Worm (Caenorhabditis elegans) whole organism, L4 larva: ENCODE measurements around the gene C24A3.9.
A peak's percentile ranks its signal among the peaks of the same experiment; 100 is the strongest.

Source experiments
- D1046.2 ChIP-seq: fragments of 200-800 bp; sonication (Bioruptor generic); IDR thresholded peaks from 2 replicates; pipeline ENCODE4 v1.3.6; 2022; ENCODE audit warnings: missing genetic modification characterization, missing compliant biosample characterization
- F37D6.2 ChIP-seq: sonication (generic microtip); optimal IDR thresholded peaks from 2 replicates; lab custom pipeline; 2016; ENCODE audit warnings: mild to moderate bottlenecking, missing genetic modification characterization, missing compliant biosample characterization
- R02D3.7 ChIP-seq: fragments of 150-350 bp; sonication (generic microtip); optimal IDR thresholded peaks from 3 replicates; lab custom pipeline; 2014; ENCODE audit warnings: missing biosample characterization, missing genetic modification characterization
- Y105C5A.15 ChIP-seq: fragments of 200-800 bp; sonication (Bioruptor generic); IDR thresholded peaks from 2 replicates; pipeline ENCODE4 v1.3.6; 2022; ENCODE audit warnings: missing genetic modification characterization, missing compliant biosample characterization
- aha-1 ChIP-seq: fragments of 150-350 bp; peaks from one replicate; lab custom pipeline; 2014; ENCODE audit warnings: missing biosample characterization, missing genetic modification characterization
- aly-2 ChIP-seq: sonication (generic microtip); optimal IDR thresholded peaks from 2 replicates; lab custom pipeline; 2018; ENCODE audit warnings: missing biosample characterization, missing genetic modification characterization
- attf-4 ChIP-seq: sonication (generic microtip); optimal IDR thresholded peaks from 3 replicates; lab custom pipeline; 2017; ENCODE audit warnings: missing biosample characterization, missing genetic modification characterization
- ctbp-1 ChIP-seq: fragments of 200-800 bp; sonication (Bioruptor generic); IDR thresholded peaks from 2 replicates; pipeline ENCODE4 v1.3.6; 2022; ENCODE audit warnings: missing genetic modification reagents, missing genetic modification characterization, missing compliant biosample characterization
- daf-16 ChIP-seq, 3 experiments: sonication (generic microtip); optimal IDR thresholded peaks; 2 replicates each; lab custom pipeline; 2016 to 2017; ENCODE audit warnings: missing genetic modification characterization in 3 of 3, missing genetic modification reagents in 3 of 3, mild to moderate bottlenecking in 2 of 3, missing compliant biosample characterization in 2 of 3, missing biosample characterization in 1 of 3, moderate library complexity in 1 of 3
- dmd-6 ChIP-seq: fragments of 200-800 bp; sonication (Bioruptor generic); IDR thresholded peaks from 2 replicates; pipeline ENCODE4 v1.3.6; 2022; ENCODE audit warnings: missing genetic modification reagents, missing genetic modification characterization, missing compliant biosample characterization
- dmd-9 ChIP-seq: fragments of 200-800 bp; sonication (Bioruptor generic); IDR thresholded peaks from 2 replicates; pipeline ENCODE4 v1.3.6; 2022; ENCODE audit warnings: missing genetic modification reagents, missing genetic modification characterization, missing compliant biosample characterization
- egl-27 ChIP-seq: sonication (generic microtip); optimal IDR thresholded peaks from 3 replicates; lab custom pipeline; 2017; ENCODE audit warnings: missing biosample characterization, missing genetic modification reagents, missing genetic modification characterization
- fkh-10 ChIP-seq: fragments of 150-350 bp; optimal IDR thresholded peaks from 2 replicates; lab custom pipeline; 2014; ENCODE audit warnings: missing biosample characterization, missing genetic modification reagents, missing genetic modification characterization
- fos-1 ChIP-seq: fragments of 150-350 bp; optimal IDR thresholded peaks from 2 replicates; lab custom pipeline; 2014; ENCODE audit warnings: missing biosample characterization, missing genetic modification characterization
- hlh-11 ChIP-seq: fragments of 200-800 bp; sonication (Bioruptor generic); optimal IDR thresholded peaks from 2 replicates; lab custom pipeline; 2018; ENCODE audit warnings: mild to moderate bottlenecking, missing genetic modification characterization, missing compliant biosample characterization
- lin-1 ChIP-seq: fragments of 200-800 bp; sonication (Bioruptor generic); IDR thresholded peaks from 2 replicates; pipeline ENCODE4 v1.3.6; 2022; ENCODE audit warnings: missing genetic modification reagents, missing genetic modification characterization, missing compliant biosample characterization
- lin-15B ChIP-seq: fragments of 150-350 bp; sonication (generic microtip); optimal IDR thresholded peaks from 3 replicates; lab custom pipeline; 2014; ENCODE audit warnings: missing biosample characterization, missing genetic modification characterization
- lin-38 ChIP-seq: fragments of 200-800 bp; sonication (Bioruptor generic); IDR thresholded peaks from 2 replicates; pipeline ENCODE4 v1.3.6; 2022; ENCODE audit warnings: missing genetic modification reagents, missing genetic modification characterization, missing compliant biosample characterization
- lsy-2 ChIP-seq, 2 experiments: fragments of 150-350 bp in 1 of 2; sonication (generic microtip) in 1 of 2; optimal IDR thresholded peaks; 2 replicates each; lab custom pipeline; 2014 to 2017; ENCODE audit warnings: missing biosample characterization in 2 of 2, missing genetic modification characterization in 2 of 2
- nhr-10 ChIP-seq: fragments of 150-350 bp; optimal IDR thresholded peaks from 2 replicates; lab custom pipeline; 2014; ENCODE audit warnings: missing biosample characterization, missing genetic modification characterization
- nhr-111 ChIP-seq: fragments of 200-800 bp; sonication (Bioruptor generic); optimal IDR thresholded peaks from 2 replicates; lab custom pipeline; 2018; ENCODE audit warnings: mild to moderate bottlenecking, missing genetic modification characterization, missing compliant biosample characterization
- nhr-25 ChIP-seq: sonication (generic microtip); optimal IDR thresholded peaks from 2 replicates; lab custom pipeline; 2017; ENCODE audit warnings: missing genetic modification characterization, mild to moderate bottlenecking, missing compliant biosample characterization, antibody characterized with exemption, moderate library complexity, borderline replicate concordance; ENCODE audit not compliant: insufficient read depth
- nhr-28 ChIP-seq: fragments of 150-350 bp; optimal IDR thresholded peaks from 2 replicates; lab custom pipeline; 2014; ENCODE audit warnings: missing biosample characterization, missing genetic modification characterization
- nhr-42 ChIP-seq: fragments of 200-800 bp; sonication (Bioruptor generic); IDR thresholded peaks from 2 replicates; pipeline ENCODE4 v1.3.6; 2022; ENCODE audit warnings: missing genetic modification characterization, missing compliant biosample characterization
- php-3 ChIP-seq: fragments of 200-800 bp; sonication (Bioruptor generic); IDR thresholded peaks from 2 replicates; pipeline ENCODE4 v1.3.6; 2022; ENCODE audit warnings: missing genetic modification reagents, missing genetic modification characterization, missing compliant biosample characterization
- pqm-1 ChIP-seq: sonication (generic microtip); optimal IDR thresholded peaks from 2 replicates; lab custom pipeline; 2017; ENCODE audit warnings: missing biosample characterization, missing genetic modification characterization
- rbr-2 ChIP-seq: sonication (generic microtip); optimal IDR thresholded peaks from 2 replicates; lab custom pipeline; 2016; ENCODE audit warnings: missing genotype, missing genetic modification characterization, missing compliant biosample characterization
- snpc-1.2 ChIP-seq: fragments of 200-800 bp; sonication (Bioruptor generic); IDR thresholded peaks from 2 replicates; pipeline ENCODE4 v1.3.6; 2022; ENCODE audit warnings: missing genetic modification reagents, missing genetic modification characterization, missing compliant biosample characterization
- tra-1 ChIP-seq: fragments of 200-800 bp; sonication (Bioruptor generic); IDR thresholded peaks from 2 replicates; pipeline ENCODE4 v1.3.6; 2022; ENCODE audit warnings: missing genetic modification reagents, missing genetic modification characterization, missing compliant biosample characterization
- unc-62 ChIP-seq, 3 experiments: fragments of 150-350 bp in 1 of 3; sonication (generic microtip); optimal IDR thresholded peaks in 2 of 3; peaks in 1 of 3; 1 replicate in 1 of 3; 2 replicates in 2 of 3; lab custom pipeline; 2014 to 2017; ENCODE audit warnings: missing biosample characterization in 3 of 3, missing genetic modification characterization in 3 of 3, missing genetic modification reagents in 3 of 3, missing genotype in 1 of 3
- ztf-7 ChIP-seq: fragments of 150-350 bp; optimal IDR thresholded peaks from 2 replicates; lab custom pipeline; 2014; ENCODE audit warnings: missing biosample characterization, missing genetic modification characterization

Gene C24A3.9

DNA sequence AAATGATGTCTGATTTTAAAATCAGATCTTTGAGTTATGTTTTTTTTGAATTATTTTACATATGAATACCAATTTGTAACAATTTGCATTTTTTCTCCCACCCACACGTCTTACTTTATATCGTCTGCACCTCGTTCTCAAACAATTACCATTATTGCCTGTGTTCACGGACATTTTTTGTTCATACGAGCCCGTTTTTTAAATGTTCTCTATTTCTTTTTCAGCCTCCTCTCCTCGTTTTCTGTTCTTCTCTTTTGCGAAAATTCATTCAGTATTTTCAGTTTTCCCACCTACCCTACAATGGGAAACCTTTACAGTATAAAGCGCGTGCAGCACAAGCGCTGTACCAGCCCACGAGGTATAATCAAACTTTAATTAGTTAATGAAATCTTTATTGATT lies 35.6 kb upstream of the C24A3.9 start, which contains the start of gene prdm-14:
Gene prdm-14 (plus strand): TSS at position 301 of the 400 bp plus-strand sequence.
- no peak for TF ChIP-seq rbr-2
- TF ChIP-seq aha-1, result peak; percentile 0

DNA sequence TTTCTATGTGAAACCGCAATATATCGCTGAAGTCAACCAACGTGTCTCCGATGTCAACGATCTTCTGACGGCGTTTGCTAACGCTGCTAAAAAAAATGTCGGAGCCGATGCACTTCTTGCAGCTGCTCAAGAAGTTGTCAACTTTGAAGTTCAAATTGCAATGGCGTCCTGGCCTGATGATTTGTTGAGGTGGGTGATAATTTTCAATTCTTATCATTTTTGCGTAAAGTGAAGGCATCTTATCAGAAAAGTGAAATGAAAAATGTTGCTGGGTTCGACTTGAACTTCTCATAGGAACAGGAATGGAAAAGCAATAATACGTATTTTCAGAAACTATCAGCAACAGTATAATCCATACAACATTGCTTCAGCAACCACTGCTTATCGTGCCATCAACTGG lies 25.9 kb upstream of the C24A3.9 start:
- peak; percentile 50 for TF ChIP-seq nhr-28 (tag; lab: Kevin White, UChicago)
- TF ChIP-seq hlh-11 (tag; lab: Kevin White, UChicago), result peak; percentile 22
- peak; percentile 61 for TF ChIP-seq aha-1
- peak; percentile 88 for TF ChIP-seq pqm-1 (tag; lab: Kevin White, UChicago)
- TF ChIP-seq nhr-25 (tag; lab: Kevin White, UChicago), result no peak
- TF ChIP-seq lsy-2 (tag; optimal IDR thresholded peaks at IDR 0.05; lab: Kevin White, UChicago), result no peak
- peak; percentile 36; the same call in 1 of the 2 replicates for TF ChIP-seq php-3
- no peak for TF ChIP-seq nhr-42 (GFP tag; lab: Robert Waterston, UW)

DNA sequence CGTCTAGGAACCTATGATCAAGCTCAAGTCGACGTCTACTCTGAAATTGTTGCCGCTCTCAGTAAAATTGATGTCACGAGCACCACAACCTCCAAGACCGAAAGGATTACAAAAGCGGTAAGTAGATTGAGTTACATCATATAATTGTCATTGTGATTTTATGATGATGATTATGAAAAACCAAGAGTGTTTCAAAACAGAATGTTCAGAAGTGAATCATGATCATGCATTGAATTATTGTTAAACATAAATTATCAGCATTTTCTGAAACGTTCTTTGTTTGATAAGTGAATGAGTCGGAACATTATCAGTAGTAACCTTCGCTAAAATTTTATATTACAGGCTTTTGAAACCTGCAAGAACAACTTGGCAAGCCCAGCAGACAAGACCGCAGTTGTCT lies 24.8 kb upstream of the C24A3.9 start:
- TF ChIP-seq aha-1, result peak; percentile 68
- no peak for TF ChIP-seq daf-16 (GFP tag; optimal IDR thresholded peaks at IDR 0.05; lab: Kevin White, UChicago)
- TF ChIP-seq daf-16 (tag; optimal IDR thresholded peaks at IDR 0.05; lab: Kevin White, UChicago), result peak; percentile 9
- TF ChIP-seq dmd-9 (GFP tag; lab: Robert Waterston, UW), result no peak
- no peak for TF ChIP-seq F37D6.2 (tag; lab: Kevin White, UChicago)
- no peak for TF ChIP-seq R02D3.7 (tag; lab: Kevin White, UChicago)
- no peak for TF ChIP-seq fkh-10
- no peak for TF ChIP-seq lin-1 (GFP tag; lab: Robert Waterston, UW)
- TF ChIP-seq egl-27 (tag; lab: Kevin White, UChicago), result no peak
- peak; percentile 64 for TF ChIP-seq ztf-7
- no peak for TF ChIP-seq nhr-10 (tag; lab: Kevin White, UChicago)
- TF ChIP-seq ctbp-1 (GFP tag; lab: Robert Waterston, UW), result no peak
- TF ChIP-seq hlh-11 (tag; lab: Kevin White, UChicago), result peak; percentile 19
- TF ChIP-seq nhr-42 (GFP tag; lab: Robert Waterston, UW), result no peak
- peak in 1 of 2 experiments; percentile 77 for TF ChIP-seq unc-62 (GFP tag; optimal IDR thresholded peaks at IDR 0.05 in 1 of 2; lab: Kevin White, UChicago)
- TF ChIP-seq unc-62 (tag; optimal IDR thresholded peaks at IDR 0.05; lab: Kevin White, UChicago), result no peak
- no peak for TF ChIP-seq nhr-111 (GFP tag; lab: Kevin White, UChicago)
- TF ChIP-seq fos-1, result no peak
- TF ChIP-seq pqm-1 (tag; lab: Kevin White, UChicago), result peak; percentile 73
- TF ChIP-seq lin-15B (tag; lab: Kevin White, UChicago), result no peak
- TF ChIP-seq tra-1 (GFP tag; lab: Robert Waterston, UW), result no peak
- no peak for TF ChIP-seq Y105C5A.15
- TF ChIP-seq, all 104 proteins: peak for 6

ce11 chrX:9034310-9034709 lies 24.0 kb upstream of the C24A3.9 start, which contains the start of gene nep-22:
Gene nep-22 (plus strand): TSS chrX:9034554.
- TF ChIP-seq lin-38 (GFP tag; lab: Robert Waterston, UW), result no peak
- peak; percentile 87 for TF ChIP-seq pqm-1 (tag; lab: Kevin White, UChicago)
- TF ChIP-seq nhr-28 (tag; lab: Kevin White, UChicago), result peak; percentile 53
- TF ChIP-seq attf-4, result no peak
- TF ChIP-seq aly-2, result no peak
- TF ChIP-seq hlh-11 (tag; lab: Kevin White, UChicago), result peak; percentile 36
- 0 out of 2 replicates have a peak, but pooled peaks have one; percentile 31 for TF ChIP-seq php-3
- peak; percentile 57 for TF ChIP-seq dmd-6 (GFP tag; lab: Robert Waterston, UW)

DNA sequence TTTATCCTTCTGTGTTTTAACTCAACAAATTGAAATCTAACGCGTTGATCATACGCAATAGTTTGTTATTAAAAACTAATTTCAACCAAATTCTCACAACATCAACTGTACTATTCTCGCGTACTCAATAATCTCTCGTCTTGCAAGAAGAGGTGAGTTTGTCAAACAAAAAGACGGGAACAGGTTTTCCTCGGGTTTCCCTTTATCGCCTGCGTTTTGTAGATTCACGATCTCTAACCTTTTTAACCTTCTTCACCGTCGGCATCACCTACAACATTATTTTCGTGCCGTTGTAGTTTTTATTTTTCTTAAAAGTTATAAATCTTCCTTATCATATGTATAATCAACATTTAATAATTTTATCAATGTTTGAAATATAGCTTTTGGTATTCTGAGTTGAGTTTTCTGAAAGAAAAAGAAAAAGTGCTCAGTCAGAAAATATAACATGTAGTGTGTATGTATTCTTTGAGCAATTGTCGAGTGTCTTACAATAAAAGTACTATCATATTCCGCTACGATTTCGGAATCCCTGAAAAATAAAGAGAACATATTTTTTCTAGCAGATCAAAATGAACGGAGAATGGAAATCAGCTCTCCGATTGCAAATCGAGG lies 18.7 kb upstream of the C24A3.9 start, which contains the start of gene snf-12:
Gene snf-12 (plus strand): TSS at position 562 of the 612 bp plus-strand sequence.
- TF ChIP-seq snpc-1.2 (no peak), aha-1 (peak; percentile 64), nhr-25 (tag; lab: Kevin White, UChicago) (peak; percentile 7), D1046.2 (no peak), nhr-28 (tag; lab: Kevin White, UChicago) (peak; percentile 50)
- TF ChIP-seq, all 104 proteins: peak for 3
